Fruit fly (Drosophila melanogaster): ENCODE results near the gene Rack1.
A peak's percentile ranks its signal among the peaks of the same experiment; 100 is the strongest.

DNA sequence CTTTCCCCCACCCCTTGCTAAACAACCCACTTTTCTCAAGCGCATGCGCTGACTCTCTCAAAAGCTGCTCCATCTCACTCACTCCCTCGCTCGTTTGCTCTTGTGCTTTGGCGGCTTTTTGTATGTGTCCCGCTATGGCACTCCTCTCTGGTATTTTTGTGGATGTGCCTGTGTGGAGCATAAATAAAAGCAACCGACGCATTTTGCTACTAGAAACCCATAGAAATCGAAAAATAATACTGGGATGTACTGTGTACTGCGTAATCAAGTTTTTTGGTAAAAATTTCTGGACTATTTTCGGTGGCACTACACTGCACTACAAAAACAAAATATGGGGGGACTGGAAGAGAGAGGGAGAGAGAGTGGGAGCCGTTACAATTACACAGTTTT lies 17.4 kb downstream of the Rack1 start:
- no peak for TF ChIP-seq CG9139 (GFP tag; optimal IDR thresholded peaks at IDR 0.05)
- TF ChIP-seq Smox (GFP tag; optimal IDR thresholded peaks at IDR 0.05): no peak
- no peak for TF ChIP-seq achi (GFP tag; optimal IDR thresholded peaks at IDR 0.05)
- no peak for TF ChIP-seq OdsH (GFP tag; optimal IDR thresholded peaks at IDR 0.05)
- TF ChIP-seq net (GFP tag; optimal IDR thresholded peaks at IDR 0.05): no peak
- peak; percentile 11 for TF ChIP-seq CG3032 (tag; optimal IDR thresholded peaks at IDR 0.05)
- no peak for TF ChIP-seq Eip93F (GFP tag; optimal IDR thresholded peaks at IDR 0.05)
- TF ChIP-seq eg (GFP tag; IDR thresholded peaks at IDR 0.05): peak; percentile 44; the same call in 2 of the 3 replicates
- TF ChIP-seq CG3919 (GFP tag; optimal IDR thresholded peaks at IDR 0.05): no peak
- TF ChIP-seq CG6854 (GFP tag; optimal IDR thresholded peaks at IDR 0.05): peak; percentile 71
- no peak for TF ChIP-seq fd59A (GFP tag; optimal IDR thresholded peaks at IDR 0.05)
- no peak for TF ChIP-seq CG7368 (GFP tag; optimal IDR thresholded peaks at IDR 0.05)
- no peak for TF ChIP-seq Hr39 (GFP tag; optimal IDR thresholded peaks at IDR 0.05)
- no peak for TF ChIP-seq dsx (GFP tag; optimal IDR thresholded peaks at IDR 0.05; ENCODE audit: poor library complexity, severe bottlenecking)

All from whole organism, prepupa.